Worm (Caenorhabditis elegans) whole organism, late embryonic: ENCODE measurements around the gene let-268.

ENCODE experiments used
- K09A11.1 ChIP-seq: sonication (generic microtip); optimal IDR thresholded peaks from 2 replicates; lab custom pipeline; 2017; ENCODE audit warnings: antibody characterized with exemption, mild to moderate bottlenecking, missing genetic modification characterization, missing compliant biosample characterization; ENCODE audit not compliant: insufficient read depth
- ama-1 ChIP-seq: fragments of 150-350 bp; optimal IDR thresholded peaks from 2 replicates; lab custom pipeline; 2014
- ceh-48 ChIP-seq: sonication (generic microtip); optimal IDR thresholded peaks from 2 replicates; lab custom pipeline; 2016; ENCODE audit warnings: missing genetic modification characterization, inconsistent platforms, missing compliant biosample characterization
- nfya-1 ChIP-seq: sonication (generic microtip); optimal IDR thresholded peaks from 2 replicates; lab custom pipeline; 2017; ENCODE audit warnings: missing genetic modification characterization, mild to moderate bottlenecking, missing compliant biosample characterization, antibody characterized with exemption, moderate library complexity
- odd-2 ChIP-seq: sonication (generic microtip); optimal IDR thresholded peaks from 2 replicates; lab custom pipeline; 2017; ENCODE audit warnings: antibody characterized with exemption, mild to moderate bottlenecking, missing genetic modification characterization, missing compliant biosample characterization
- pax-1 ChIP-seq: fragments of 150-350 bp; optimal IDR thresholded peaks from 2 replicates; lab custom pipeline; 2014; ENCODE audit warnings: missing biosample characterization, missing genetic modification characterization

DNA sequence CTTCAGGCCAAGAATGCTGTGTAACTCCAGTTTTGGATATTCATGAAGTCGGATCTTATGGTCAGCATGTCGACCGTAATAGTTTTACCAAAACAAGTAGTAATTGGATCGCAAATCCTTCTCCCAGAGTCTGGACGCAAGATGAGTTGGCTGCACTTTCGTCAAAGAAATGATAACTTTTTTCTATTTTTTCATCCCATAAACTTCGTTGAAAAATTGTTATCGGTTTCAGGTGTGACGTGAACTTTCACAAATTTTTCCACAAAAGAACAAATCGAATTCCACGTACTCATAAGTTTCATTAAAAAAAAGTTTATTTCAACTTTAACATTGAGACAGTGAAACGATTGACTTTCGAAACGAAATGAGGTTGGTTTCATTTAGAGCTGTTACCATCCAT is 31.9 kb downstream of the let-268 start, which contains the start of gene ZK892.5:
- no peak for TF ChIP-seq ceh-48 (tag; lab: Kevin White, UChicago)
- no peak for TF ChIP-seq nfya-1 (tag; lab: Kevin White, UChicago)
- TF ChIP-seq K09A11.1 (tag; lab: Kevin White, UChicago), result no peak
- TF ChIP-seq odd-2, result no peak
- TF ChIP-seq ama-1, result no peak
- TF ChIP-seq pax-1 (tag; lab: Kevin White, UChicago), result no peak
